Fruit fly (Drosophila melanogaster) S2 (cell line): ENCODE measurements around the gene CG14105.

Source experiments
- CG8478 ChIP-seq: fragments of >200 bp; optimal IDR thresholded peaks from 2 replicates; lab custom pipeline; 2018
- CTCF ChIP-seq, 2 experiments: fragments of >200 bp; optimal IDR thresholded peaks; 2 replicates each; lab custom pipeline; 2018

- TF ChIP-seq CG8478 (lab: Kevin White, UChicago) (no peak), CTCF (optimal IDR thresholded peaks at IDR 0.05; lab: Kevin White, UChicago) (no peak)
Measured at dm6 chr3L:13378202-13378601, 48.3 kb downstream of the CG14105 start, which contains the start of gene SNCF.
